Worm (Caenorhabditis elegans) whole organism, L1 larva: ENCODE measurements around the gene F01D5.2.
A peak's percentile ranks its signal among the peaks of the same experiment; 100 is the strongest.

Source experiments
- C34B4.2 ChIP-seq: sonication (generic microtip); optimal IDR thresholded peaks from 2 replicates; lab custom pipeline; 2017; ENCODE audit warnings: mild to moderate bottlenecking, missing genetic modification characterization, missing compliant biosample characterization
- Y116A8C.19 ChIP-seq: sonication (generic microtip); optimal IDR thresholded peaks from 2 replicates; lab custom pipeline; 2016; ENCODE audit warnings: missing compliant biosample characterization, missing genetic modification characterization, borderline replicate concordance
- aly-2 ChIP-seq: fragments of 150-350 bp; optimal IDR thresholded peaks from 2 replicates; lab custom pipeline; 2014; ENCODE audit warnings: missing biosample characterization, missing genetic modification characterization
- ceh-63 ChIP-seq: fragments of 200-800 bp; sonication (Bioruptor generic); optimal IDR thresholded peaks from 2 replicates; lab custom pipeline; 2018; ENCODE audit warnings: mild to moderate bottlenecking, missing genetic modification characterization, missing compliant biosample characterization
- ceh-82 ChIP-seq, 3 experiments: fragments of 150-350 bp in 1 of 3; sonication (generic microtip) in 2 of 3; optimal IDR thresholded peaks; 2 replicates each; lab custom pipeline; 2014 to 2017; ENCODE audit warnings: missing biosample characterization in 3 of 3, missing genetic modification characterization in 3 of 3
- ceh-90 ChIP-seq: sonication (generic microtip); optimal IDR thresholded peaks from 2 replicates; lab custom pipeline; 2016; ENCODE audit warnings: missing genetic modification characterization, missing compliant biosample characterization
- dpl-1 ChIP-seq, 3 experiments: fragments of 150-350 bp in 2 of 3; sonication (generic microtip) in 1 of 3; optimal IDR thresholded peaks; 2 replicates each; lab custom pipeline; 2014 to 2017; ENCODE audit warnings: missing biosample characterization in 3 of 3, missing genetic modification characterization in 3 of 3, missing genetic modification reagents in 3 of 3
- dsc-1 ChIP-seq: sonication (generic microtip); optimal IDR thresholded peaks from 2 replicates; lab custom pipeline; 2016; ENCODE audit warnings: mild to moderate bottlenecking, missing genetic modification characterization, missing compliant biosample characterization
- efl-1 ChIP-seq, 4 experiments: fragments of 150-350 bp; optimal IDR thresholded peaks in 3 of 4; peaks in 1 of 4; 1 replicate in 1 of 4; 2 replicates in 3 of 4; lab custom pipeline; 2014; ENCODE audit warnings: missing biosample characterization in 2 of 4, missing genetic modification characterization in 2 of 4, missing genetic modification reagents in 2 of 4
- elt-3 ChIP-seq, 6 experiments: fragments of 150-350 bp in 1 of 6; sonication (generic microtip); optimal IDR thresholded peaks; 2 replicates each; lab custom pipeline; 2017 to 2018; ENCODE audit warnings: missing biosample characterization in 6 of 6, missing genetic modification characterization in 6 of 6, inconsistent platforms in 1 of 6
- ets-5 ChIP-seq: fragments of 200-800 bp; sonication (Bioruptor generic); IDR thresholded peaks from 2 replicates; pipeline ENCODE4 v1.3.6; 2022; ENCODE audit warnings: missing genetic modification characterization, missing compliant biosample characterization
- fkh-4 ChIP-seq: sonication (generic microtip); optimal IDR thresholded peaks from 2 replicates; lab custom pipeline; 2016; ENCODE audit warnings: missing compliant biosample characterization, missing genetic modification characterization, borderline replicate concordance
- fkh-8 ChIP-seq: sonication (generic microtip); optimal IDR thresholded peaks from 2 replicates; lab custom pipeline; 2016; ENCODE audit warnings: mild to moderate bottlenecking, missing genetic modification characterization, missing compliant biosample characterization
- hlh-17 ChIP-seq: fragments of 200-800 bp; sonication (Bioruptor generic); optimal IDR thresholded peaks from 2 replicates; lab custom pipeline; 2018; ENCODE audit warnings: missing genetic modification characterization, mild to moderate bottlenecking, missing compliant biosample characterization, moderate library complexity, borderline replicate concordance
- hpl-2 ChIP-seq: fragments of 150-350 bp; optimal IDR thresholded peaks from 2 replicates; lab custom pipeline; 2014; ENCODE audit warnings: missing biosample characterization, missing genetic modification reagents, missing genetic modification characterization
- irx-1 ChIP-seq: sonication (generic microtip); optimal IDR thresholded peaks from 2 replicates; lab custom pipeline; 2016; ENCODE audit warnings: missing genetic modification characterization, missing compliant biosample characterization
- jun-1 ChIP-seq: fragments of 150-350 bp; optimal IDR thresholded peaks from 2 replicates; lab custom pipeline; 2014; ENCODE audit warnings: missing biosample characterization, missing genetic modification reagents, missing genetic modification characterization
- lin-14 ChIP-seq: fragments of 200-800 bp; sonication (Bioruptor generic); optimal IDR thresholded peaks from 2 replicates; lab custom pipeline; 2018; ENCODE audit warnings: mild to moderate bottlenecking, missing genetic modification characterization, moderate library complexity, missing compliant biosample characterization
- lin-35 ChIP-seq, 2 experiments: fragments of 150-350 bp; optimal IDR thresholded peaks; 2 replicates each; lab custom pipeline; 2014; ENCODE audit warnings: missing biosample characterization in 2 of 2, missing genetic modification characterization in 2 of 2, missing genetic modification reagents in 2 of 2
- lir-3 ChIP-seq: sonication (generic microtip); optimal IDR thresholded peaks from 2 replicates; lab custom pipeline; 2016; ENCODE audit warnings: mild to moderate bottlenecking, missing genetic modification characterization, moderate library complexity, missing compliant biosample characterization; ENCODE audit not compliant: poor library complexity
- lsy-2 ChIP-seq, 2 experiments: fragments of 150-350 bp; optimal IDR thresholded peaks; 2 replicates each; lab custom pipeline; 2014; ENCODE audit warnings: missing biosample characterization in 2 of 2, missing genetic modification characterization in 2 of 2
- mef-2 ChIP-seq: fragments of 150-350 bp; optimal IDR thresholded peaks from 2 replicates; lab custom pipeline; 2014; ENCODE audit warnings: missing biosample characterization, missing genetic modification characterization
- mep-1 ChIP-seq: fragments of 150-350 bp; optimal IDR thresholded peaks from 2 replicates; lab custom pipeline; 2014; ENCODE audit warnings: missing biosample characterization, missing genetic modification characterization
- nhr-19 ChIP-seq: fragments of 200-800 bp; sonication (Bioruptor generic); conservative IDR thresholded peaks from 2 replicates; pipeline ENCODE4 v1.3.6; 2022; ENCODE audit warnings: missing genetic modification characterization, missing compliant biosample characterization
- nhr-20 ChIP-seq: sonication (generic microtip); optimal IDR thresholded peaks from 2 replicates; lab custom pipeline; 2016; ENCODE audit warnings: mild to moderate bottlenecking, missing genetic modification characterization, missing compliant biosample characterization
- nhr-237 ChIP-seq: fragments of 150-350 bp; optimal IDR thresholded peaks from 2 replicates; lab custom pipeline; 2014; ENCODE audit warnings: missing biosample characterization, missing genetic modification characterization
- nhr-28 ChIP-seq: fragments of 150-350 bp; optimal IDR thresholded peaks from 2 replicates; lab custom pipeline; 2014; ENCODE audit warnings: missing biosample characterization, missing genetic modification characterization
- nhr-47 ChIP-seq: sonication (generic microtip); optimal IDR thresholded peaks from 2 replicates; lab custom pipeline; 2016; ENCODE audit warnings: mild to moderate bottlenecking, missing genetic modification characterization, moderate library complexity, missing compliant biosample characterization
- nhr-71 ChIP-seq: sonication (generic microtip); optimal IDR thresholded peaks from 2 replicates; lab custom pipeline; 2016; ENCODE audit warnings: mild to moderate bottlenecking, missing genetic modification characterization, moderate library complexity, missing compliant biosample characterization
- nhr-76 ChIP-seq: sonication (generic microtip); optimal IDR thresholded peaks from 2 replicates; lab custom pipeline; 2017; ENCODE audit warnings: missing biosample characterization, missing genetic modification characterization
- nhr-77 ChIP-seq: fragments of 150-350 bp; optimal IDR thresholded peaks from 2 replicates; lab custom pipeline; 2014; ENCODE audit warnings: missing biosample characterization, missing genetic modification characterization
- pqm-1 ChIP-seq: sonication (generic microtip); optimal IDR thresholded peaks from 3 replicates; lab custom pipeline; 2017; ENCODE audit warnings: missing biosample characterization, missing genetic modification characterization
- skn-1 ChIP-seq: fragments of 150-350 bp; optimal IDR thresholded peaks from 2 replicates; lab custom pipeline; 2014; ENCODE audit warnings: missing biosample characterization, missing genetic modification characterization
- snu-23 ChIP-seq: sonication (generic microtip); optimal IDR thresholded peaks from 2 replicates; lab custom pipeline; 2016; ENCODE audit warnings: missing genetic modification characterization, missing compliant biosample characterization
- sup-37 ChIP-seq: fragments of 200-800 bp; sonication (Bioruptor generic); optimal IDR thresholded peaks from 2 replicates; lab custom pipeline; 2018; ENCODE audit warnings: mild to moderate bottlenecking, missing genetic modification characterization, missing compliant biosample characterization
- unc-130 ChIP-seq: fragments of 150-350 bp; optimal IDR thresholded peaks from 2 replicates; lab custom pipeline; 2017; ENCODE audit warnings: missing biosample characterization, missing genetic modification characterization, inconsistent platforms
- unc-62 ChIP-seq: fragments of 150-350 bp; optimal IDR thresholded peaks from 2 replicates; lab custom pipeline; 2014; ENCODE audit warnings: missing biosample characterization, missing genetic modification reagents, missing genetic modification characterization
- zag-1 ChIP-seq: fragments of 150-350 bp; optimal IDR thresholded peaks from 2 replicates; lab custom pipeline; 2014; ENCODE audit warnings: missing biosample characterization, missing genetic modification characterization
- ztf-4 ChIP-seq: fragments of 150-350 bp; optimal IDR thresholded peaks from 2 replicates; lab custom pipeline; 2014; ENCODE audit warnings: missing biosample characterization, missing genetic modification characterization

F01D5.2 gene

DNA sequence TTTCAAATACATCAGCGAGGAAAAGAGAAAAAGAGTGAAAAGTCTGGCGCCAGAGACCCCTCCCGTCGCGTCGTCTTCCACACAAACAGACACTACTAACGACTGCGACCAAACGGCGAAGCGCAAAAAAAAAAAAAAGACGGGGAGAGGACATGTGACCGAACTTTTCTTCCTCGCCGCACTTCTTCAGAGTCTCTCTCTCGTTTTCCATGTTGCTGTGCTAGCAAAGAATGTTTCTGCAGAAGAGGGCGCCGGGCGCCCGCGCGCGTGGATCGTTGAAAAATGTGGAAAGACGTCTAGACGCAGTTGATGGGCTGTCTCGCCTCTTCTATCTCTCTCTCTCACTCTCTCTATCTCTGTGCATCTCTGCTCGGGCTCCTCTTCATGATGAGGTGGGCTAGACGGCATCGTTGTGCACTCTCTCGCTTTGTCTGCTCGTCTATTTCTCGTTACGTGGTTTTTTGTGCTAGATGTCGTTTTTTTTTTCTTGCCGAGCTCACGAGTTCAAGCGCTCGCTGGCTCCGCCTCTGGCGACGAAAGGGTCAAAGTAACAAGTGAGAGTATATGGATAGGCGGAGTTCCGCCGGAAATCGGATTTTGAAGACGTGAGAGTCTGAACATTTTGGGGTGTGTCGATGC is 41.5 kb upstream of the F01D5.2 start (continued):
- TF ChIP-seq ceh-63 (GFP tag; lab: Kevin White, UChicago) (no peak), irx-1 (tag; lab: Kevin White, UChicago) (peak; percentile 85), mef-2 (tag; lab: Kevin White, UChicago) (peak; percentile 85), zag-1 (peak; percentile 54), ets-5 (GFP tag; lab: Robert Waterston, UW) (0 out of 2 replicates have a peak, but pooled peaks have one; percentile 89), dsc-1 (peak; percentile 89), C34B4.2 (no peak), Y116A8C.19 (no peak), unc-130 (tag; lab: Kevin White, UChicago) (peak; percentile 82), nhr-28 (no peak), ceh-90 (tag; lab: Kevin White, UChicago) (no peak), dpl-1 (GFP tag; optimal IDR thresholded peaks at IDR 0.05; lab: Kevin White, UChicago) (peak; percentile 52 to 60 (median 57)), nhr-19 (GFP tag; lab: Robert Waterston, UW) (peak; percentile 88), ztf-4 (tag; lab: Kevin White, UChicago) (peak; percentile 79), hpl-2 (GFP tag; lab: Kevin White, UChicago) (peak; percentile 38), nhr-237 (tag; lab: Kevin White, UChicago) (peak; percentile 65), nhr-47 (peak; percentile 94), lir-3 (peak; percentile 76), fkh-8 (tag; lab: Kevin White, UChicago) (peak; percentile 93), nhr-77 (peak; percentile 98), nhr-71 (tag; lab: Kevin White, UChicago) (peak; percentile 98), ceh-82 (tag; optimal IDR thresholded peaks at IDR 0.05; lab: Kevin White, UChicago) (peak; percentile 49 to 77 (median 67)), lsy-2 (tag; optimal IDR thresholded peaks at IDR 0.05; lab: Kevin White, UChicago) (peak; percentile 82 to 90), nhr-76 (tag; lab: Kevin White, UChicago) (no peak), jun-1 (peak; percentile 87), hlh-17 (GFP tag; lab: Kevin White, UChicago) (no peak), aly-2 (tag; lab: Kevin White, UChicago) (peak; percentile 35), pqm-1 (no peak), sup-37 (GFP tag; lab: Kevin White, UChicago) (peak; percentile 87), unc-62 (no peak), mep-1 (peak; percentile 63), skn-1 (peak; percentile 83), snu-23 (GFP tag; lab: Kevin White, UChicago) (peak; percentile 94)

DNA sequence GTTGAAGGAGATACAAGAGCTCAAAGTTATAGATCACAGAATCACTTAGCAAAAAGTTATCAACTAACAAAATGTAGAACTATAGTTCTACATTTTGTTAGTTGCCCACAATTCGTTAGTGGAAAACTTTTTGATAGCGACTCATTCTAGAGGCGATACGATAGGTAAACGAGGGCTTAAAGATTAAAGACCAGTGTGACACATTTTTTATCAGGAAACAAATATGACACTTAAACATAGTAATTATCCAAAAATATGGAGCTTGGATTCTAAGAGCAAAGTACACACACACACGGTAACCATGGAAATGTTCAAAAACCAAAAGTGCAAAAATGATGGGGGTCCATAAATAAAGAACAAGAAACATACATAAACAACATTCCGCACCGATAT is 40.9 kb upstream of the F01D5.2 start:
- no peak for TF ChIP-seq nhr-20
- TF ChIP-seq efl-1 (optimal IDR thresholded peaks at IDR 0.05; lab: Kevin White, UChicago): no peak
- TF ChIP-seq efl-1 (GFP tag; optimal IDR thresholded peaks at IDR 0.05 in 1 of 2; lab: Kevin White, UChicago): peak in 1 of 2 experiments; percentile 40
- TF ChIP-seq, all 84 proteins: peak for 1

DNA sequence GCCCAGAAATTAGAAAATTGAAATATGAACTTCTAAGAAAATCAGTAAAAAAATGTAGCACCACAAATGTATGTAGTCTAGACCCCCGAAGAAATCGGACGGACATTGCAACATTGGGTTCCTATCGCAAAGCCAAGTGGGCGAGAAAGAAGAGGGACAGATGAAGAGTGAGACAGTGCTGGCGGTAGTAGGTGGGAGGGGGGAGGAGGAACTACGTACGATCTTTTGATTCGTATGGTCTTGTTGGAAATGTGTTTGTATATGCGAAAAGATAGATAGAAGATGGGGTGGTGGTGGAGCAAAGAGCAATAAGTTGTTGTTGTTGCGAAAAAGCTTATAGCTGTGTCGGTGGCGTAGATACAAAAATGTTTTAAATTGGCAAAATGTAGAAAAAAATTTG is 39.5 kb upstream of the F01D5.2 start:
- TF ChIP-seq fkh-8 (tag; lab: Kevin White, UChicago): peak; percentile 8
- TF ChIP-seq sup-37 (GFP tag; lab: Kevin White, UChicago): no peak
- TF ChIP-seq nhr-20: peak; percentile 3
- TF ChIP-seq fkh-4: no peak
- peak; percentile 53 for TF ChIP-seq nhr-77
- TF ChIP-seq skn-1: no peak
- peak in 1 of 2 experiments; percentile 8 for TF ChIP-seq lin-35 (GFP tag; optimal IDR thresholded peaks at IDR 0.05; lab: Kevin White, UChicago)
- TF ChIP-seq lin-14 (GFP tag; lab: Kevin White, UChicago): peak; percentile 13
- TF ChIP-seq elt-3 (tag; optimal IDR thresholded peaks at IDR 0.05; lab: Kevin White, UChicago): peak in 1 of 6 experiments; percentile 11
- peak; percentile 8 for TF ChIP-seq snu-23 (GFP tag; lab: Kevin White, UChicago)
- TF ChIP-seq pqm-1: no peak
- TF ChIP-seq, all 84 proteins: peak for 7
